Fruit fly (Drosophila melanogaster): ENCODE results near the gene Hr38.

DNA sequence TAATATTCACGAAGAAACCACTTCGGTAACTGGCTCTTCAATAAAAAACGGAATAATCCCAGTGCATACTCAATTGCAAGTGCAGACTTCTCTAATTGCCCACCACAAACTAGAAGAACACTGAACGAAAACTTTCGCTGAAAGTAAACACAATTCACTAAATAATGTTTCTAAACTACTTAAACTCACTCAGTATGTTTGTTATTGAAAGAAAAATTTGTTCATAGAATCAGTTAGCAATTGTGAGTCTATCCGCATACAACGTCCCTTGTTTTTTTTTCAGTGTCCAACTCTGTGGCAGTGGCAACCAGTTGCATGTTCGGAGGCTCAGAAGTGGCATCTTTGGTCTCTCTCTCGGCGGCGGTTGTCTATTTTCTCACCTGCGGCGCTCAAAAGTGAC lies 7.1 kb upstream of the Hr38 start:
- no peak for TF ChIP-seq ttk (optimal IDR thresholded peaks at IDR 0.05)
- no peak for TF ChIP-seq psq (optimal IDR thresholded peaks at IDR 0.05)
- TF ChIP-seq Sin3A (optimal IDR thresholded peaks at IDR 0.05), result no peak
- TF ChIP-seq Myc (optimal IDR thresholded peaks at IDR 0.05), result no peak

Data from Kc167 (cell line).